Worm (Caenorhabditis elegans): ENCODE data around the gene srw-16.

The srw-16 gene

DNA sequence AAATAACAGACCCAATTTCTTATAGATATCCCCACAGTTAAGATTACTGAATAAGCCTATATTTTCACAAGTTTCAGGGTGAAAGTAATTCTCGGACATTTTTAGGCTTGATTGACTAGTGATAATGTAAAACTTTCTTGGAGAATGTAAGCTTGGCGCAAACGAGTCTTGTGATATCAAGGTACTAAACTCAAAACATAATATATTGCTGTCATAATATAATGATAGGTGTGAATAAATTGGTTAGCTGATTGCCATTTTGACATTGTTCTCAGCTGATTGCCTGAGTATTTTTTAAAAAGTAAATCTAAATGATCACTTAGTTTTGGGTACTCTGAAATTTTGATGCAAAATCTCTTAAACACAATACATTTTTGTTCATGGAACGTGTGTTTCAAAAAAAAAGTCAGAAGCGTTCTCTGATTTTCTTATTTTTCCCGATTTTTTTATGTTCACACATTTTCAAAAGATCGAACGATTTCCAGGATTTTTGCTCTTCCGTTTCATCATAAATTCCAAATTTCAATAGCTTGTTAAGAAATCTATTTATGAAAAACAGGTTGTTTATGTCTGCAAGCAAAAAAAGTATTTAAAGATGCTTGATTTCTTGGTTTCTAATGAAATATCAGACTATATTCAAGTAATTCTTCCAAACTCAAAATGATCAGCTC is 6.8 kb upstream of the srw-16 start, which contains the start of the genes srw-19 and srx-51:
TSS of gene srw-19 (minus strand) at position 101 of the 671 bp plus-strand sequence.
TSS of gene srx-51 (plus strand) at position 621 of the 671 bp plus-strand sequence.
- no peak for TF ChIP-seq ztf-4 (tag; optimal IDR thresholded peaks at IDR 0.05)

DNA sequence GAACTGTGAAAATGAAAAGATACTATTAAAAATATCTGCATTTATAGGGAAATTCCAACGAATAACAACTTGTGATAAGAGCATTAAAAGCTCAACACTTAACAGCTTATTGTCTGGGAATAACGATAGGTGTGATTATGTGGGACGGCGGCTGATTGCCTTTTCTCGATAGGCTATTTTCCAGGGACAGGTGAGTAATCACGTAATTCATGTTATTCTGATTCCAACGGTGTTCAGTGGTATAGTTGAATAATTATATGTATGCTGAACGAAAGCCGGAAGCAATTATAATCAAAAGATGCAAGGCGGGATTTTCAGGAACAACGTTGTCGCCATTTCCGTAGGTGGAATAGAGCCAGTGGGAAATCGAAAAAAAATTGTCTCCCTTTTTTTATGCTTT is 2.3 kb upstream of the srw-16 start, which contains the start of gene srw-17:
TSS of gene srw-17 (minus strand) at position 101 of the 400 bp plus-strand sequence.
- TF ChIP-seq zag-1 (tag; optimal IDR thresholded peaks at IDR 0.05): no peak
- no peak for TF ChIP-seq F16B12.6 (tag; optimal IDR thresholded peaks at IDR 0.05)
- no peak for TF ChIP-seq pax-3 (tag; optimal IDR thresholded peaks at IDR 0.05)
- no peak for TF ChIP-seq lin-39 (tag; optimal IDR thresholded peaks at IDR 0.05)
- TF ChIP-seq efl-3 (GFP tag; optimal IDR thresholded peaks at IDR 0.05): no peak
- TF ChIP-seq rnt-1 (tag; optimal IDR thresholded peaks at IDR 0.05): no peak
- no peak for TF ChIP-seq xbp-1 (tag; optimal IDR thresholded peaks at IDR 0.05)
- TF ChIP-seq blmp-1 (tag; optimal IDR thresholded peaks at IDR 0.05): no peak
- no peak for TF ChIP-seq lin-13 (GFP tag; optimal IDR thresholded peaks at IDR 0.05)
- TF ChIP-seq tlp-1 (tag; optimal IDR thresholded peaks at IDR 0.05): no peak
- no peak for TF ChIP-seq mdl-1 (tag; optimal IDR thresholded peaks at IDR 0.05)
- no peak for TF ChIP-seq egl-13 (tag; optimal IDR thresholded peaks at IDR 0.05)

DNA sequence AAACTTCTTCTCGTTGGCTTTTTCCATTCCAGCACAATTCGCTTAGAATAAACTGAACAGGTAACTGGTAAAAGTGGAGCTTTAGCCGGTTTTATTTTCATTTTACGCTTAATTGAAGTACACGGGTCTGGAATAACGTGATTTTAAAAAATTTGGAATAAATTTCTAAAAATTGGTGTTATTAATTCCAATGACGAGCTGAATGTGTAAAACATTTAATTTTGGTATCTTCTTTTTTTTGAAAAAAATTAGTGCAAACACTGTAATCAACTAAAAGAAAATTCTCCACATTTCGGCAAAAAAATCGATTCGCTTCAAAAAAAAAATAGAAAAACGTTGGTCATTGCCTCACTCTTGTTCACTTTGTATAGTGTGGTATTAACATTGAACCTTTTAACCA is 2.4 kb downstream of the srw-16 start, which contains the start of gene T10H4.4:
TSS of gene T10H4.4 (minus strand) at position 101 of the 400 bp plus-strand sequence.
- no peak for TF ChIP-seq C34B4.2 (tag; optimal IDR thresholded peaks at IDR 0.05)
- TF ChIP-seq hpl-2 (GFP tag; optimal IDR thresholded peaks at IDR 0.05): no peak
- no peak for TF ChIP-seq tbx-2 (tag; optimal IDR thresholded peaks at IDR 0.05)
- TF ChIP-seq sptf-1 (tag; optimal IDR thresholded peaks at IDR 0.05): no peak
- TF ChIP-seq snpc-4 (tag; optimal IDR thresholded peaks at IDR 0.05): no peak
- TF ChIP-seq pax-3 (tag; optimal IDR thresholded peaks at IDR 0.05): no peak
- TF ChIP-seq unc-130 (tag; optimal IDR thresholded peaks at IDR 0.05): no peak
- no peak for TF ChIP-seq aly-2 (tag; optimal IDR thresholded peaks at IDR 0.05)
- TF ChIP-seq Y116A8C.19 (tag; optimal IDR thresholded peaks at IDR 0.05; ENCODE audit: borderline replicate concordance): no peak
- no peak for TF ChIP-seq nhr-11 (tag; optimal IDR thresholded peaks at IDR 0.05)
- no peak for TF ChIP-seq ama-1 (optimal IDR thresholded peaks at IDR 0.05)
- TF ChIP-seq skn-1 (tag; optimal IDR thresholded peaks at IDR 0.05): no peak
- TF ChIP-seq nhr-28 (tag; optimal IDR thresholded peaks at IDR 0.05): no peak
- TF ChIP-seq nhr-71 (tag; optimal IDR thresholded peaks at IDR 0.05): no peak
- no peak for TF ChIP-seq lin-35 (GFP tag; optimal IDR thresholded peaks at IDR 0.05)
- no peak for TF ChIP-seq lin-14 (GFP tag; optimal IDR thresholded peaks at IDR 0.05)
- no peak for TF ChIP-seq ztf-4 (tag; optimal IDR thresholded peaks at IDR 0.05)
- no peak for TF ChIP-seq hlh-4 (tag; optimal IDR thresholded peaks at IDR 0.05)
- TF ChIP-seq ets-5 (GFP tag; IDR thresholded peaks at IDR 0.05): no peak
- TF ChIP-seq nhr-77 (tag; optimal IDR thresholded peaks at IDR 0.05): no peak

DNA sequence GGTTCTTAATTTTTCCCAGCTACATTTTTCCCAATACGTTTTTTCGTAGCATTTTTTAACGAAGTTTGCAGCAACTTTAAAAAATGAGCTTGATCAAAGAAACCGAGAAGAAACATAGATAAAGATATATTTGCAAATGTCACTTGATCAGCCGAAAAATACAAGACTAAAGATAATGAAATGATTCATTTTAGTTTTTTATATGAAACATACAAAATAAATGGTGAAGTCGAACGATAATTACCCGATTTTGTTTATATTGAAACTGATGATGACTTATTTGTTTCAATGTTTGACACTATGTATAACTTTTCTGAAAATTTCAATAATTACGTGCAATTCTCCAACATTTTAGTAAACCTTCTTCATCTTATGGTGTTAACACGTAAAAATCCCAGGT is 6.4 kb downstream of the srw-16 start, which contains the start of gene srw-22:
TSS of gene srw-22 (plus strand) at position 301 of the 400 bp plus-strand sequence.
- TF ChIP-seq nhr-47 (tag; optimal IDR thresholded peaks at IDR 0.05) (no peak), vab-15 (tag; optimal IDR thresholded peaks at IDR 0.05) (no peak), zag-1 (tag; optimal IDR thresholded peaks at IDR 0.05) (no peak), unc-62 (GFP tag; optimal IDR thresholded peaks at IDR 0.05) (no peak), mab-9 (GFP tag; IDR thresholded peaks at IDR 0.05) (no peak), nhr-11 (tag; optimal IDR thresholded peaks at IDR 0.05) (no peak), snpc-4 (tag; optimal IDR thresholded peaks at IDR 0.05) (no peak), sptf-1 (tag; optimal IDR thresholded peaks at IDR 0.05) (no peak), ceh-88 (GFP tag; IDR thresholded peaks at IDR 0.05) (no peak), grh-1 (GFP tag; IDR thresholded peaks at IDR 0.05) (no peak), C34B4.2 (tag; optimal IDR thresholded peaks at IDR 0.05) (no peak), isw-1 (GFP tag; IDR thresholded peaks at IDR 0.05) (no peak), hpl-2 (GFP tag; optimal IDR thresholded peaks at IDR 0.05) (no peak)
